Fruit fly (Drosophila melanogaster) whole organism, embryonic: ENCODE results near the gene CG32176.

Experiments used
- Bteb2 ChIP-seq: fragments of 200-800 bp; sonication (Bioruptor generic); optimal IDR thresholded peaks from 2 replicates; lab custom pipeline; 2016; ENCODE audit warnings: missing biosample characterization, missing genetic modification characterization
- CG10543 ChIP-seq: fragments of 200-800 bp; sonication (Bioruptor generic); optimal IDR thresholded peaks from 3 replicates; lab custom pipeline; 2017; ENCODE audit warnings: missing biosample characterization, mild to moderate bottlenecking, missing genetic modification characterization, moderate library complexity
- CG11085 ChIP-seq: fragments of 200-800 bp; sonication (Bioruptor generic); IDR thresholded peaks from 2 replicates; pipeline ENCODE4 v1.3.6; 2022; ENCODE audit warnings: missing biosample characterization, missing genetic modification characterization
- CG11398 ChIP-seq: fragments of 200-800 bp; sonication (Bioruptor generic); optimal IDR thresholded peaks from 2 replicates; lab custom pipeline; 2016; ENCODE audit warnings: missing biosample characterization, missing genetic modification characterization
- CG14050 ChIP-seq: fragments of 200-800 bp; sonication (Bioruptor generic); IDR thresholded peaks from 3 replicates; pipeline ENCODE4 v1.3.6; 2022; ENCODE audit warnings: missing biosample characterization, missing genetic modification characterization
- CG15073 ChIP-seq: fragments of 200-800 bp; sonication (Bioruptor generic); optimal IDR thresholded peaks from 2 replicates; lab custom pipeline; 2016; ENCODE audit warnings: missing biosample characterization, missing genetic modification characterization
- CG1603 ChIP-seq: fragments of 200-800 bp; sonication (Bioruptor generic); optimal IDR thresholded peaks from 2 replicates; lab custom pipeline; 2019; ENCODE audit warnings: missing biosample characterization, mild to moderate bottlenecking, missing genetic modification characterization, moderate library complexity
- CG18476 ChIP-seq: fragments of 200-800 bp; sonication (Bioruptor generic); optimal IDR thresholded peaks from 2 replicates; lab custom pipeline; 2016; ENCODE audit warnings: missing biosample characterization, mild to moderate bottlenecking, missing genetic modification characterization
- CG2116 ChIP-seq: fragments of 200-800 bp; sonication (Bioruptor generic); optimal IDR thresholded peaks from 3 replicates; lab custom pipeline; 2018; ENCODE audit warnings: missing biosample characterization, mild to moderate bottlenecking, missing genetic modification characterization
- CG31388 ChIP-seq: fragments of 200-800 bp; sonication (Bioruptor generic); optimal IDR thresholded peaks from 2 replicates; lab custom pipeline; 2016; ENCODE audit warnings: missing biosample characterization, missing genetic modification characterization
- CG33213 ChIP-seq: fragments of 200-800 bp; sonication (Bioruptor generic); optimal IDR thresholded peaks from 3 replicates; lab custom pipeline; 2016; ENCODE audit warnings: missing biosample characterization, missing genetic modification characterization
- CG33557 ChIP-seq: fragments of 200-800 bp; sonication (Bioruptor generic); optimal IDR thresholded peaks from 2 replicates; lab custom pipeline; 2019; ENCODE audit warnings: missing biosample characterization, mild to moderate bottlenecking, missing genetic modification characterization, moderate library complexity
- CG34422 ChIP-seq: fragments of 200-800 bp; sonication (Bioruptor generic); IDR thresholded peaks from 3 replicates; pipeline ENCODE4 v1.3.6; 2022; ENCODE audit warnings: missing biosample characterization, missing genetic modification characterization
- CG3995 ChIP-seq: fragments of 200-800 bp; sonication (Bioruptor generic); optimal IDR thresholded peaks from 3 replicates; lab custom pipeline; 2016; ENCODE audit warnings: missing biosample characterization, missing genetic modification characterization
- CG43689 ChIP-seq: fragments of 200-800 bp; sonication (Bioruptor generic); IDR thresholded peaks from 2 replicates; pipeline ENCODE4 v1.3.6; 2022; ENCODE audit warnings: missing biosample characterization, missing genetic modification characterization
- CG4424 ChIP-seq: fragments of 200-800 bp; sonication (Bioruptor generic); optimal IDR thresholded peaks from 3 replicates; lab custom pipeline; 2016; ENCODE audit warnings: missing biosample characterization, missing genetic modification characterization
- CG5953 ChIP-seq: fragments of 200-800 bp; sonication (Bioruptor generic); IDR thresholded peaks from 2 replicates; pipeline ENCODE4 v1.3.6; 2022; ENCODE audit warnings: missing biosample characterization, missing genetic modification characterization
- CG6272 ChIP-seq: fragments of 200-800 bp; sonication (Bioruptor generic); IDR thresholded peaks from 2 replicates; pipeline ENCODE4 v1.3.6; 2022; ENCODE audit warnings: missing biosample characterization, missing genetic modification characterization
- CG6854 ChIP-seq: fragments of 200-800 bp; sonication (Bioruptor generic); optimal IDR thresholded peaks from 3 replicates; lab custom pipeline; 2017; ENCODE audit warnings: missing biosample characterization, mild to moderate bottlenecking, missing genetic modification characterization
- CG7271 ChIP-seq: fragments of 200-800 bp; sonication (Bioruptor generic); optimal IDR thresholded peaks from 2 replicates; lab custom pipeline; 2018; ENCODE audit warnings: missing biosample characterization, mild to moderate bottlenecking, missing genetic modification characterization, moderate library complexity
- CG9727 ChIP-seq: fragments of 200-800 bp; sonication (Bioruptor generic); optimal IDR thresholded peaks from 3 replicates; lab custom pipeline; 2017; ENCODE audit warnings: missing biosample characterization, mild to moderate bottlenecking, missing genetic modification characterization
- CG9797 ChIP-seq: fragments of 200-800 bp; sonication (Bioruptor generic); optimal IDR thresholded peaks from 3 replicates; lab custom pipeline; 2018; ENCODE audit warnings: missing biosample characterization, mild to moderate bottlenecking, missing genetic modification characterization
- CG9817 ChIP-seq: fragments of 200-800 bp; sonication (Bioruptor generic); optimal IDR thresholded peaks from 2 replicates; lab custom pipeline; 2018; ENCODE audit warnings: missing biosample characterization, mild to moderate bottlenecking, missing genetic modification characterization, moderate library complexity
- D19B ChIP-seq: fragments of 200-800 bp; sonication (Bioruptor generic); optimal IDR thresholded peaks from 2 replicates; lab custom pipeline; 2017; ENCODE audit warnings: missing biosample characterization, mild to moderate bottlenecking, missing genetic modification characterization
- Dip2 ChIP-seq: fragments of 200-800 bp; sonication (Bioruptor generic); IDR thresholded peaks from 2 replicates; pipeline ENCODE4 v1.3.6; 2022; ENCODE audit warnings: missing biosample characterization, missing genetic modification characterization
- E2f2 ChIP-seq: fragments of 200-800 bp; sonication (Bioruptor generic); IDR thresholded peaks from 2 replicates; pipeline ENCODE4 v1.3.6; 2022; ENCODE audit warnings: missing biosample characterization, missing genetic modification characterization
- Eip74EF ChIP-seq, 2 experiments: fragments of 200-800 bp in 1 of 2; fragments of >200 bp in 1 of 2; sonication (Bioruptor generic) in 1 of 2; optimal IDR thresholded peaks; 2 replicates each; lab custom pipeline; 2017 to 2019; ENCODE audit warnings: missing biosample characterization in 2 of 2, missing genetic modification characterization in 2 of 2, mild to moderate bottlenecking in 1 of 2, moderate library complexity in 1 of 2
- HLH3B ChIP-seq: fragments of 200-800 bp; sonication (Bioruptor generic); IDR thresholded peaks from 2 replicates; pipeline ENCODE4 v1.3.6; 2022; ENCODE audit warnings: missing biosample characterization, missing genetic modification characterization
- Hand ChIP-seq: fragments of 200-800 bp; sonication (Bioruptor generic); optimal IDR thresholded peaks from 2 replicates; lab custom pipeline; 2017; ENCODE audit warnings: mild to moderate bottlenecking, missing biosample characterization, missing genetic modification reagents, missing genetic modification characterization
- Kr ChIP-seq: fragments of 200-800 bp; sonication (Bioruptor generic); optimal IDR thresholded peaks from 2 replicates; lab custom pipeline; 2017; ENCODE audit warnings: missing biosample characterization, mild to moderate bottlenecking, missing genetic modification characterization
- Max ChIP-seq: fragments of 200-800 bp; sonication (Bioruptor generic); optimal IDR thresholded peaks from 2 replicates; lab custom pipeline; 2016; ENCODE audit warnings: missing biosample characterization, mild to moderate bottlenecking, missing genetic modification characterization
- Nf-YB ChIP-seq: fragments of 200-800 bp; sonication (Bioruptor generic); optimal IDR thresholded peaks from 3 replicates; lab custom pipeline; 2019; ENCODE audit warnings: missing biosample characterization, mild to moderate bottlenecking, missing genetic modification characterization, moderate library complexity
- Nf-YC ChIP-seq: fragments of 200-800 bp; optimal IDR thresholded peaks from 3 replicates; lab custom pipeline; 2019; ENCODE audit warnings: missing biosample characterization, mild to moderate bottlenecking, missing genetic modification characterization, moderate library complexity
- Rfx ChIP-seq: fragments of 200-800 bp; sonication (Bioruptor generic); IDR thresholded peaks from 2 replicates; pipeline ENCODE4 v1.3.6; 2022; ENCODE audit warnings: missing biosample characterization, missing genetic modification characterization
- Six4 ChIP-seq: fragments of 200-800 bp; sonication (Bioruptor generic); optimal IDR thresholded peaks from 2 replicates; lab custom pipeline; 2016; ENCODE audit warnings: missing biosample characterization, missing genetic modification characterization
- Tbp ChIP-seq: fragments of >200 bp; optimal IDR thresholded peaks from 2 replicates; lab custom pipeline; 2018; ENCODE audit warnings: missing biosample characterization, missing genetic modification characterization
- ab ChIP-seq: fragments of 200-800 bp; sonication (Bioruptor generic); optimal IDR thresholded peaks from 2 replicates; lab custom pipeline; 2016; ENCODE audit warnings: missing biosample characterization, missing genetic modification characterization
- ara ChIP-seq: fragments of 200-800 bp; sonication (Bioruptor generic); IDR thresholded peaks from 2 replicates; pipeline ENCODE4 v1.3.6; 2022; ENCODE audit warnings: missing biosample characterization, missing genetic modification characterization
- ash1 ChIP-seq: fragments of 200-800 bp; sonication (Bioruptor generic); optimal IDR thresholded peaks from 2 replicates; lab custom pipeline; 2018; ENCODE audit warnings: missing biosample characterization, mild to moderate bottlenecking, missing genetic modification characterization
- btn ChIP-seq: fragments of 200-800 bp; sonication (Bioruptor generic); optimal IDR thresholded peaks from 2 replicates; lab custom pipeline; 2016; ENCODE audit warnings: missing biosample characterization, missing genetic modification characterization
- chinmo ChIP-seq: fragments of 200-800 bp; sonication (Bioruptor generic); IDR thresholded peaks from 4 replicates; pipeline ENCODE4 v1.3.6; 2022; ENCODE audit warnings: missing biosample characterization, missing genetic modification characterization; ENCODE audit not compliant: partially characterized antibody
- chm ChIP-seq: fragments of 200-800 bp; sonication (Bioruptor generic); IDR thresholded peaks from 2 replicates; pipeline ENCODE4 v1.3.6; 2022; ENCODE audit warnings: missing biosample characterization, missing genetic modification characterization
- ci ChIP-seq: fragments of 200-800 bp; sonication (Bioruptor generic); IDR thresholded peaks from 3 replicates; pipeline ENCODE4 v1.3.6; 2022; ENCODE audit warnings: missing biosample characterization, missing genetic modification characterization
- crp ChIP-seq, 2 experiments: fragments of 200-800 bp; sonication (Bioruptor generic); optimal IDR thresholded peaks; 2 replicates in 1 of 2; 3 replicates in 1 of 2; lab custom pipeline; 2017; ENCODE audit warnings: missing biosample characterization in 2 of 2, missing genetic modification characterization in 2 of 2, mild to moderate bottlenecking in 1 of 2, moderate library complexity in 1 of 2
- emc ChIP-seq: fragments of 200-800 bp; sonication (Bioruptor generic); optimal IDR thresholded peaks from 2 replicates; lab custom pipeline; 2016; ENCODE audit warnings: missing biosample characterization, missing genetic modification characterization
- fu2 ChIP-seq: fragments of 200-800 bp; sonication (Bioruptor generic); optimal IDR thresholded peaks from 2 replicates; lab custom pipeline; 2016; ENCODE audit warnings: missing biosample characterization, missing genetic modification characterization
- insv ChIP-seq, 2 experiments: fragments of 200-800 bp; sonication (Bioruptor generic); optimal IDR thresholded peaks; 3 replicates each; lab custom pipeline; 2016 to 2018; ENCODE audit warnings: missing biosample characterization in 2 of 2, missing genetic modification characterization in 2 of 2
- p53 ChIP-seq: fragments of 200-800 bp; sonication (Bioruptor generic); optimal IDR thresholded peaks from 2 replicates; lab custom pipeline; 2016; ENCODE audit warnings: missing biosample characterization, missing genetic modification characterization
- phol ChIP-seq: fragments of 200-800 bp; sonication (Bioruptor generic); optimal IDR thresholded peaks from 3 replicates; lab custom pipeline; 2018; ENCODE audit warnings: missing biosample characterization, mild to moderate bottlenecking, missing genetic modification characterization, moderate library complexity
- trem ChIP-seq: fragments of 200-800 bp; optimal IDR thresholded peaks from 3 replicates; lab custom pipeline; 2019; ENCODE audit warnings: missing biosample characterization, mild to moderate bottlenecking, missing genetic modification characterization, moderate library complexity
- wor ChIP-seq: fragments of 200-800 bp; sonication (Bioruptor generic); IDR thresholded peaks from 2 replicates; pipeline ENCODE4 v1.3.6; 2022; ENCODE audit warnings: missing biosample characterization, missing genetic modification characterization
- zen ChIP-seq: fragments of 200-800 bp; sonication (Bioruptor generic); optimal IDR thresholded peaks from 3 replicates; lab custom pipeline; 2018; ENCODE audit warnings: missing biosample characterization, mild to moderate bottlenecking, missing genetic modification characterization, moderate library complexity

The CG32176 gene

dm6 chr3L:17475979-17476393 is 42.3 kb downstream of the CG32176 start, which contains the start of gene CG34250 (continued):
- TF ChIP-seq ash1 (GFP tag; lab: Kevin White, UChicago) (no peak), insv (GFP tag; optimal IDR thresholded peaks at IDR 0.05; lab: Kevin White, UChicago) (peak in 1 of 2 experiments; percentile 50), Rfx (GFP tag; lab: Robert Waterston, UW) (peak; percentile 61; the same call in 1 of the 2 replicates), CG6272 (GFP tag; lab: Robert Waterston, UW) (no peak), Six4 (GFP tag; lab: Kevin White, UChicago) (peak; percentile 7), chinmo (peak; percentile 62; the same call in 2 of the 4 replicates), CG31388 (GFP tag; lab: Kevin White, UChicago) (peak; percentile 3), phol (tag; lab: Kevin White, UChicago) (peak; percentile 63), chm (GFP tag; lab: Robert Waterston, UW) (no peak), D19B (GFP tag; lab: Kevin White, UChicago) (no peak), fu2 (GFP tag; lab: Kevin White, UChicago) (no peak), CG14050 (no peak), wor (GFP tag; lab: Robert Waterston, UW) (no peak), CG7271 (tag; lab: Kevin White, UChicago) (no peak), CG10543 (GFP tag; lab: Kevin White, UChicago) (peak; percentile 56), CG43689 (GFP tag; lab: Robert Waterston, UW) (no peak), btn (GFP tag; lab: Kevin White, UChicago) (no peak), CG9797 (GFP tag; lab: Kevin White, UChicago) (peak; percentile 52), HLH3B (GFP tag; lab: Robert Waterston, UW) (no peak), CG4424 (GFP tag; lab: Kevin White, UChicago) (peak; percentile 52), CG18476 (peak; percentile 39), Nf-YC (tag; lab: Kevin White, UChicago) (peak; percentile 75), CG9817 (tag; lab: Kevin White, UChicago) (no peak), CG3995 (GFP tag; lab: Kevin White, UChicago) (peak; percentile 69), CG33213 (GFP tag; lab: Kevin White, UChicago) (no peak), trem (tag; lab: Kevin White, UChicago) (peak; percentile 87), Max (GFP tag; lab: Kevin White, UChicago) (peak; percentile 53), E2f2 (no peak), ara (GFP tag; lab: Robert Waterston, UW) (no peak), ci (GFP tag; lab: Robert Waterston, UW) (no peak), CG1603 (tag; lab: Kevin White, UChicago) (peak; percentile 25), CG11398 (GFP tag; lab: Kevin White, UChicago) (no peak), p53 (GFP tag; lab: Kevin White, UChicago) (no peak), Nf-YB (GFP tag; lab: Kevin White, UChicago) (peak; percentile 16), ab (no peak), Eip74EF (GFP tag; optimal IDR thresholded peaks at IDR 0.05; lab: Kevin White, UChicago) (no peak), Tbp (no peak), Hand (no peak), CG34422 (GFP tag; lab: Robert Waterston, UW) (peak; percentile 48; the same call in 1 of the 3 replicates), CG5953 (no peak), crp (GFP tag; optimal IDR thresholded peaks at IDR 0.05; lab: Kevin White, UChicago) (peak; percentile 95 to 99), CG6854 (GFP tag; lab: Kevin White, UChicago) (no peak), Dip2 (GFP tag; lab: Robert Waterston, UW) (no peak), CG33557 (GFP tag; lab: Kevin White, UChicago) (no peak), Bteb2 (GFP tag; lab: Kevin White, UChicago) (no peak), CG9727 (GFP tag; lab: Kevin White, UChicago) (peak; percentile 31), emc (GFP tag; lab: Kevin White, UChicago) (no peak), Kr (no peak), CG15073 (GFP tag; lab: Kevin White, UChicago) (no peak), CG11085 (GFP tag; lab: Robert Waterston, UW) (no peak), zen (tag; lab: Kevin White, UChicago) (peak; percentile 39), CG2116 (GFP tag; lab: Kevin White, UChicago) (peak; percentile 100)
